Worm (Caenorhabditis elegans) whole organism, late embryonic: ENCODE data around the gene dex-1.

ENCODE experiments used
- C08G9.2 ChIP-seq: sonication (generic microtip); optimal IDR thresholded peaks from 2 replicates; lab custom pipeline; 2016; ENCODE audit warnings: mild to moderate bottlenecking, missing genetic modification characterization, moderate library complexity, missing compliant biosample characterization
- ahr-1 ChIP-seq: sonication (generic microtip); optimal IDR thresholded peaks from 2 replicates; lab custom pipeline; 2016; ENCODE audit warnings: missing genetic modification characterization, missing compliant biosample characterization
- eyg-1 ChIP-seq: sonication (generic microtip); optimal IDR thresholded peaks from 2 replicates; lab custom pipeline; 2016; ENCODE audit warnings: missing genotype, missing genetic modification characterization, missing compliant biosample characterization
- fax-1 ChIP-seq: sonication (generic microtip); optimal IDR thresholded peaks from 2 replicates; lab custom pipeline; 2016; ENCODE audit warnings: missing genotype, missing genetic modification characterization, missing compliant biosample characterization
- fkh-6 ChIP-seq: sonication (generic microtip); optimal IDR thresholded peaks from 2 replicates; lab custom pipeline; 2016; ENCODE audit warnings: missing genetic modification characterization, missing compliant biosample characterization
- hlh-30 ChIP-seq: sonication (generic microtip); optimal IDR thresholded peaks from 2 replicates; lab custom pipeline; 2017; ENCODE audit warnings: antibody characterized with exemption, missing genetic modification characterization, missing compliant biosample characterization; ENCODE audit not compliant: insufficient read depth
- hlh-6 ChIP-seq: sonication (generic microtip); optimal IDR thresholded peaks from 2 replicates; lab custom pipeline; 2016; ENCODE audit warnings: missing genotype, missing genetic modification characterization, missing compliant biosample characterization
- pag-3 ChIP-seq: sonication (generic microtip); optimal IDR thresholded peaks from 2 replicates; lab custom pipeline; 2016; ENCODE audit warnings: missing compliant biosample characterization, missing genetic modification characterization, borderline replicate concordance
- pqm-1 ChIP-seq: sonication (generic microtip); optimal IDR thresholded peaks from 2 replicates; lab custom pipeline; 2016; ENCODE audit warnings: missing genetic modification characterization, missing compliant biosample characterization

DNA sequence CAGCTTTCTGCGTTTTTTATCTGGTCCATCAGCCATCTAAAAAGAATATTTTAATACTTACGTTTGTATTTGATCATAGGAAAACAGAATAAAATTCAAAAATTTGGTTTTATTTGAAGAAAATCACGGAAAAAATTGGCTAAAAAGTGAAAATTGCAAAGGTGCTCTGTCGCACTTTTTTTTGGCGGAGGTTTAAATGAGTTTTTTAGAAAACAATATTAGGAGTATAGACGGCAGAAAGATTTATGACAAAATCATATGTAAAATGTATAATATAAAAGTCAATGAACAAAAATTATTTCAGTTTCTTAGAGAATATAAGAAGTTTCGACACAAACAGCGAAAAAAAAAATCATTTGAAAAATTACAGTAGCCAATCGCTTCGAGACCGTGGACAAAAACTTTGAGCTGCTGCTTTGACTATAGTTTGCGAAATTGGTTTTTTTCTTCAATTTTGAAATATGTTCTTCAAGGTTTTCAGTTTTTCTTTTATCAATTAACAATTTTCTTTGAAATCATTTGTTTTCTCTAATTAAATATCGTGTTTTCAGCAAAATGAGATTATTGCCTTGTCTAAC lies 42.1 kb upstream of the dex-1 start, which contains the start of the genes R02F2.7 and R02F2.4:
- TF ChIP-seq hlh-6 (tag; lab: Kevin White, UChicago) (no peak), hlh-30 (tag; lab: Kevin White, UChicago) (no peak), pag-3 (tag; lab: Kevin White, UChicago) (no peak), fax-1 (tag; lab: Kevin White, UChicago) (no peak), ahr-1 (no peak), eyg-1 (tag; lab: Kevin White, UChicago) (no peak), pqm-1 (tag; lab: Kevin White, UChicago) (no peak), fkh-6 (no peak), C08G9.2 (tag; lab: Kevin White, UChicago) (no peak)
